Fruit fly (Drosophila melanogaster): ENCODE data around the gene Sac1.

Gene Sac1

dm6 chr3L:1247627-1248295 is at the start of gene Sac1, which contains the start of gene Psf1 (continued):
- peak; percentile 54; the same call in 1 of the 3 replicates for TF ChIP-seq mld (GFP tag; IDR thresholded peaks at IDR 0.05; ENCODE audit: partially characterized antibody)
- no peak for TF ChIP-seq CG15269 (tag; optimal IDR thresholded peaks at IDR 0.05)
- 0 out of 2 replicates have a peak, but pooled peaks have one; percentile 36 for TF ChIP-seq CG8765 (GFP tag; IDR thresholded peaks at IDR 0.05)
- no peak for TF ChIP-seq CG2199 (GFP tag; IDR thresholded peaks at IDR 0.05)
- TF ChIP-seq D19B (GFP tag; optimal IDR thresholded peaks at IDR 0.05), result no peak
- TF ChIP-seq dan (GFP tag; IDR thresholded peaks at IDR 0.05), result no peak
- TF ChIP-seq Bgb (GFP tag; IDR thresholded peaks at IDR 0.05; ENCODE audit: partially characterized antibody), result peak; percentile 78
- no peak for TF ChIP-seq CG17612 (GFP tag; IDR thresholded peaks at IDR 0.05)
- TF ChIP-seq CG10654 (GFP tag; optimal IDR thresholded peaks at IDR 0.05), result peak; percentile 48
- no peak for TF ChIP-seq ac (GFP tag; optimal IDR thresholded peaks at IDR 0.05)
- peak; percentile 7 for TF ChIP-seq crc (GFP tag; optimal IDR thresholded peaks at IDR 0.05)
- TF ChIP-seq odd (GFP tag; optimal IDR thresholded peaks at IDR 0.05), result no peak
- peak; percentile 62 for TF ChIP-seq CG17829 (tag; optimal IDR thresholded peaks at IDR 0.05)
- no peak for TF ChIP-seq jigr1 (GFP tag; IDR thresholded peaks at IDR 0.05)
- TF ChIP-seq CG12104 (GFP tag; optimal IDR thresholded peaks at IDR 0.05), result no peak
- TF ChIP-seq CG2202 (tag; optimal IDR thresholded peaks at IDR 0.05), result no peak
- peak; percentile 42 for TF ChIP-seq stwl (tag; optimal IDR thresholded peaks at IDR 0.05)
- peak in 1 of 2 experiments; percentile 29 for TF ChIP-seq Hr51 (GFP tag; optimal IDR thresholded peaks at IDR 0.05)
- peak; percentile 80 for TF ChIP-seq CG2129 (GFP tag; IDR thresholded peaks at IDR 0.05; ENCODE audit: partially characterized antibody)
- TF ChIP-seq CG4328 (GFP tag; optimal IDR thresholded peaks at IDR 0.05), result no peak
- TF ChIP-seq CG13287 (GFP tag; IDR thresholded peaks at IDR 0.05; ENCODE audit: partially characterized antibody), result peak; percentile 88
- TF ChIP-seq Lhr (GFP tag; optimal IDR thresholded peaks at IDR 0.05), result peak; percentile 71
- no peak for TF ChIP-seq Nf-YB (GFP tag; optimal IDR thresholded peaks at IDR 0.05)
- peak; percentile 86 for TF ChIP-seq sna (GFP tag; IDR thresholded peaks at IDR 0.05; ENCODE audit: partially characterized antibody)
- no peak for TF ChIP-seq Usf (GFP tag; optimal IDR thresholded peaks at IDR 0.05)
- TF ChIP-seq Xrp1 (GFP tag; IDR thresholded peaks at IDR 0.05), result peak; percentile 45; the same call in 1 of the 2 replicates
- TF ChIP-seq salm (tag; optimal IDR thresholded peaks at IDR 0.05), result no peak
- TF ChIP-seq wdn (GFP tag; IDR thresholded peaks at IDR 0.05), result no peak
- peak; percentile 66 for TF ChIP-seq onecut (GFP tag; IDR thresholded peaks at IDR 0.05)
- TF ChIP-seq vfl (GFP tag; optimal IDR thresholded peaks at IDR 0.05), result no peak
- no peak for TF ChIP-seq psq (GFP tag; optimal IDR thresholded peaks at IDR 0.05)
- TF ChIP-seq CG3281 (GFP tag; optimal IDR thresholded peaks at IDR 0.05), result no peak
- TF ChIP-seq yki (optimal IDR thresholded peaks at IDR 0.05), result no peak
- TF ChIP-seq Dp (GFP tag; optimal IDR thresholded peaks at IDR 0.05), result no peak
- peak; percentile 51 for TF ChIP-seq CG9215 (GFP tag; IDR thresholded peaks at IDR 0.05)
- peak; percentile 10 for TF ChIP-seq CG8924 (tag; optimal IDR thresholded peaks at IDR 0.05)
- peak; percentile 23 for TF ChIP-seq caup (GFP tag; optimal IDR thresholded peaks at IDR 0.05; ENCODE audit: severe bottlenecking)
- TF ChIP-seq CG12391 (tag; optimal IDR thresholded peaks at IDR 0.05), result peak; percentile 64
- TF ChIP-seq Atf-2 (GFP tag; optimal IDR thresholded peaks at IDR 0.05), result peak; percentile 28
- TF ChIP-seq CG11723 (GFP tag; optimal IDR thresholded peaks at IDR 0.05), result no peak
- peak; percentile 57 for TF ChIP-seq Dref (GFP tag; IDR thresholded peaks at IDR 0.05)
- no peak for TF ChIP-seq CG4730 (GFP tag; IDR thresholded peaks at IDR 0.05)
- TF ChIP-seq ab (GFP tag; optimal IDR thresholded peaks at IDR 0.05), result no peak
- no peak for TF ChIP-seq Nf-YC (tag; optimal IDR thresholded peaks at IDR 0.05)
- no peak for TF ChIP-seq CG6175 (GFP tag; IDR thresholded peaks at IDR 0.05)
- TF ChIP-seq CG1024 (GFP tag; IDR thresholded peaks at IDR 0.05), result no peak
- TF ChIP-seq CG10543 (GFP tag; optimal IDR thresholded peaks at IDR 0.05), result no peak
- TF ChIP-seq sob (GFP tag; IDR thresholded peaks at IDR 0.05), result no peak; the same call in 1 of the 2 replicates
- TF ChIP-seq fd102C (GFP tag; optimal IDR thresholded peaks at IDR 0.05), result no peak
- no peak for TF ChIP-seq CG10321 (GFP tag; IDR thresholded peaks at IDR 0.05)

All from whole organism, embryonic.